Fruit fly (Drosophila melanogaster) whole organism, pupa: ENCODE results near the gene bcn92.
A peak's percentile ranks its signal among the peaks of the same experiment; 100 is the strongest.

Experiments used
- CG10348 ChIP-seq: fragments of 200-800 bp; sonication (Bioruptor generic); IDR thresholded peaks from 2 replicates; pipeline ENCODE4 v1.3.6; 2022; ENCODE audit warnings: missing biosample characterization, missing genetic modification characterization
- CG12605 ChIP-seq: fragments of 200-800 bp; sonication (Bioruptor generic); IDR thresholded peaks from 2 replicates; pipeline ENCODE4 v1.3.6; 2022; ENCODE audit warnings: missing biosample characterization, missing genetic modification characterization
- CG13204 ChIP-seq: fragments of 200-800 bp; sonication (Bioruptor generic); optimal IDR thresholded peaks from 2 replicates; lab custom pipeline; 2018; ENCODE audit warnings: missing biosample characterization, mild to moderate bottlenecking, missing genetic modification characterization, moderate library complexity
- CG14655 ChIP-seq: fragments of 200-800 bp; sonication (Bioruptor generic); optimal IDR thresholded peaks from 3 replicates; lab custom pipeline; 2017; ENCODE audit warnings: mild to moderate bottlenecking, missing biosample characterization, missing genetic modification reagents, missing genetic modification characterization
- CG15710 ChIP-seq: fragments of 200-800 bp; sonication (Bioruptor generic); optimal IDR thresholded peaks from 2 replicates; lab custom pipeline; 2018; ENCODE audit warnings: missing biosample characterization, mild to moderate bottlenecking, missing genetic modification characterization, moderate library complexity
- CG17806 ChIP-seq: fragments of 200-800 bp; sonication (Bioruptor generic); optimal IDR thresholded peaks from 2 replicates; lab custom pipeline; 2018; ENCODE audit warnings: missing biosample characterization, mild to moderate bottlenecking, missing genetic modification characterization, moderate library complexity
- CG32121 ChIP-seq: fragments of 200-800 bp; sonication (Bioruptor generic); IDR thresholded peaks from 2 replicates; pipeline ENCODE4 v1.3.6; 2022; ENCODE audit warnings: missing biosample characterization, missing genetic modification characterization
- CG34367 ChIP-seq: fragments of 200-800 bp; sonication (Bioruptor generic); optimal IDR thresholded peaks from 2 replicates; lab custom pipeline; 2018; ENCODE audit warnings: missing biosample characterization, mild to moderate bottlenecking, missing genetic modification characterization
- CG4496 ChIP-seq: fragments of 200-800 bp; sonication (Bioruptor generic); IDR thresholded peaks from 3 replicates; pipeline ENCODE4 v1.3.6; 2022; ENCODE audit warnings: missing biosample characterization, missing genetic modification characterization
- CG8159 ChIP-seq: fragments of 200-800 bp; sonication (Bioruptor generic); optimal IDR thresholded peaks from 3 replicates; lab custom pipeline; 2018; ENCODE audit warnings: missing biosample characterization, mild to moderate bottlenecking, missing genetic modification characterization, moderate library complexity
- CG8301 ChIP-seq: fragments of 200-800 bp; sonication (Bioruptor generic); optimal IDR thresholded peaks from 2 replicates; lab custom pipeline; 2018; ENCODE audit warnings: missing biosample characterization, mild to moderate bottlenecking, missing genetic modification characterization
- CG9948 ChIP-seq: fragments of 200-800 bp; sonication (Bioruptor generic); optimal IDR thresholded peaks from 2 replicates; lab custom pipeline; 2018; ENCODE audit warnings: missing biosample characterization, mild to moderate bottlenecking, missing genetic modification characterization, moderate library complexity
- D1 ChIP-seq: fragments of 200-800 bp; sonication (Bioruptor generic); optimal IDR thresholded peaks from 2 replicates; lab custom pipeline; 2018; ENCODE audit warnings: missing biosample characterization, mild to moderate bottlenecking, missing genetic modification characterization, moderate library complexity
- EcR ChIP-seq: fragments of 200-800 bp; sonication (Bioruptor generic); optimal IDR thresholded peaks from 3 replicates; lab custom pipeline; 2019; ENCODE audit warnings: missing biosample characterization, missing genetic modification characterization, mild to moderate bottlenecking, moderate library complexity, missing genetic modification reagents
- Ets98B ChIP-seq: fragments of 200-800 bp; sonication (Bioruptor generic); IDR thresholded peaks from 2 replicates; pipeline ENCODE4 v1.3.6; 2022; ENCODE audit warnings: missing biosample characterization, missing genetic modification characterization
- Pif1A ChIP-seq: fragments of 200-800 bp; sonication (Bioruptor generic); optimal IDR thresholded peaks from 3 replicates; lab custom pipeline; 2016; ENCODE audit warnings: missing biosample characterization, missing genetic modification characterization
- Pif1B ChIP-seq: fragments of 200-800 bp; sonication (Bioruptor generic); optimal IDR thresholded peaks from 3 replicates; lab custom pipeline; 2016; ENCODE audit warnings: missing biosample characterization, missing genetic modification characterization
- Snoo ChIP-seq: fragments of 200-800 bp; sonication (Bioruptor generic); optimal IDR thresholded peaks from 3 replicates; lab custom pipeline; 2017; ENCODE audit warnings: missing biosample characterization, mild to moderate bottlenecking, missing genetic modification characterization, inconsistent platforms
- fd96Ca ChIP-seq: fragments of 200-800 bp; sonication (Bioruptor generic); IDR thresholded peaks from 3 replicates; pipeline ENCODE4 v1.3.6; 2022; ENCODE audit warnings: missing biosample characterization, missing genetic modification characterization
- gl ChIP-seq: fragments of 200-800 bp; sonication (Bioruptor generic); optimal IDR thresholded peaks from 2 replicates; lab custom pipeline; 2018; ENCODE audit warnings: missing biosample characterization, mild to moderate bottlenecking, missing genetic modification characterization
- rn ChIP-seq: fragments of 200-800 bp; sonication (Bioruptor generic); IDR thresholded peaks from 2 replicates; pipeline ENCODE4 v1.3.6; 2022; ENCODE audit warnings: missing biosample characterization, missing genetic modification characterization

Gene bcn92

dm6 chrX:2121716-2122601 lies 27.5 kb downstream of the bcn92 start:
- TF ChIP-seq Snoo (tag; lab: Kevin White, UChicago) (peak; percentile 2), CG15710 (peak; percentile 68), Pif1A (GFP tag; lab: Kevin White, UChicago) (peak; percentile 72), CG8159 (tag; lab: Kevin White, UChicago) (peak; percentile 71), Ets98B (GFP tag; lab: Robert Waterston, UW) (peak; percentile 67), CG14655 (GFP tag; lab: Kevin White, UChicago) (no peak), rn (GFP tag; lab: Robert Waterston, UW) (0 out of 2 replicates have a peak, but pooled peaks have one; percentile 35), CG32121 (GFP tag; lab: Robert Waterston, UW) (peak; percentile 80), fd96Ca (GFP tag; lab: Robert Waterston, UW) (peak; percentile 51; the same call in 1 of the 3 replicates), EcR (GFP tag; lab: Kevin White, UChicago) (peak; percentile 40), CG4496 (peak; percentile 75), D1 (no peak), CG9948 (tag; lab: Kevin White, UChicago) (peak; percentile 63), CG10348 (GFP tag; lab: Robert Waterston, UW) (no peak), CG8301 (no peak), gl (tag; lab: Kevin White, UChicago) (peak; percentile 55), CG34367 (tag; lab: Kevin White, UChicago) (peak; percentile 53), CG17806 (tag; lab: Kevin White, UChicago) (peak; percentile 58), Pif1B (GFP tag; lab: Kevin White, UChicago) (peak; percentile 57), CG12605 (GFP tag; lab: Robert Waterston, UW) (no peak), CG13204 (GFP tag; lab: Kevin White, UChicago) (peak; percentile 34)
- TF ChIP-seq, all 21 proteins: peak for 16

dm6 chrX:2112660-2113059 lies 36.8 kb downstream of the bcn92 start:
- TF ChIP-seq gl (tag; lab: Kevin White, UChicago) (no peak), Snoo (tag; lab: Kevin White, UChicago) (no peak), CG14655 (GFP tag; lab: Kevin White, UChicago) (no peak), CG12605 (GFP tag; lab: Robert Waterston, UW) (no peak), fd96Ca (GFP tag; lab: Robert Waterston, UW) (no peak), CG13204 (GFP tag; lab: Kevin White, UChicago) (no peak), rn (GFP tag; lab: Robert Waterston, UW) (no peak), CG9948 (tag; lab: Kevin White, UChicago) (no peak), Pif1B (GFP tag; lab: Kevin White, UChicago) (no peak), CG17806 (tag; lab: Kevin White, UChicago) (no peak)
- TF ChIP-seq, all 21 proteins: peak for 0

- TF ChIP-seq CG34367 (tag; lab: Kevin White, UChicago) (no peak), fd96Ca (GFP tag; lab: Robert Waterston, UW) (peak; percentile 75), Snoo (tag; lab: Kevin White, UChicago) (no peak), CG4496 (peak; percentile 81), Pif1B (GFP tag; lab: Kevin White, UChicago) (no peak), CG15710 (peak; percentile 26), CG8159 (tag; lab: Kevin White, UChicago) (no peak), rn (GFP tag; lab: Robert Waterston, UW) (peak; percentile 45; the same call in 1 of the 2 replicates), CG13204 (GFP tag; lab: Kevin White, UChicago) (no peak), EcR (GFP tag; lab: Kevin White, UChicago) (no peak), Pif1A (GFP tag; lab: Kevin White, UChicago) (no peak), CG9948 (tag; lab: Kevin White, UChicago) (no peak), Ets98B (GFP tag; lab: Robert Waterston, UW) (peak; percentile 77), CG8301 (no peak), gl (tag; lab: Kevin White, UChicago) (no peak), CG32121 (GFP tag; lab: Robert Waterston, UW) (peak; percentile 74), CG10348 (GFP tag; lab: Robert Waterston, UW) (0 out of 2 replicates have a peak, but pooled peaks have one; percentile 23), CG12605 (GFP tag; lab: Robert Waterston, UW) (peak; percentile 46; the same call in 1 of the 2 replicates), CG17806 (tag; lab: Kevin White, UChicago) (peak; percentile 4)
- TF ChIP-seq, all 21 proteins: peak for 9
Observed at dm6 chrX:2108639-2109038, 40.8 kb downstream of the bcn92 start.

DNA sequence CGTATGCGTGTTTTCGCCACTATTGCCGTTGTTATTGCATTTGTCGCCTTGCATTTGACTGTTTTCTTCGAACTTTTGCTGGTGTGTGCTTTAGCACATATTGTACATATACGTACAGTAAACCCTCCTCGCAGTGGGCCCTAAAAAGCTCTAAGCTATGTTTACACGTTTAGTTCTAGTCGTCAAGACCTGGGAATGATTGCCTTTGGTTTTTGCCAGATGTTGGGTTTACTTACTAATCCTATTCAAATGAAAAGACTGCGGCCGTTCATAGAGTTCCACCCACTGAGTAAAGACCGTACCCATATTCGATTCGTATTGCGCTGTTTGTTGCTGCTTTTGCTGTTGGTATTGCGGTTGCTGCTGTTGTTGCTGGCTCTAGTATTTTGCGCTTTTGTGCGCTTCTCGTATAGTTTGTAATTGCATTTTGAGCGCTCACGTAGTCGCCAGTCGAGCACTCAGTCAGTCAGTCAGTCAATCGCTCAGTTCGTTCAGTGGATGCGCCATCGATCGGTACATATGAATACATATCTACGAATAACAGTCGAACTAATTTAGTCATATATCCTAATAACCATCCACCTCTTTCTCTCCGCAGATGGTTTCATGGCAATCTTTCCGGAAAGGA lies 41.6 kb downstream of the bcn92 start:
- no peak for TF ChIP-seq gl (tag; lab: Kevin White, UChicago)
- TF ChIP-seq Ets98B (GFP tag; lab: Robert Waterston, UW), result peak; percentile 92
- no peak for TF ChIP-seq CG34367 (tag; lab: Kevin White, UChicago)
- no peak for TF ChIP-seq D1
- peak; percentile 67 for TF ChIP-seq CG12605 (GFP tag; lab: Robert Waterston, UW)
- peak; percentile 19 for TF ChIP-seq CG15710
- peak; percentile 44 for TF ChIP-seq Pif1A (GFP tag; lab: Kevin White, UChicago)
- TF ChIP-seq fd96Ca (GFP tag; lab: Robert Waterston, UW), result peak; percentile 95
- no peak for TF ChIP-seq Snoo (tag; lab: Kevin White, UChicago)
- peak; percentile 92 for TF ChIP-seq CG32121 (GFP tag; lab: Robert Waterston, UW)
- no peak for TF ChIP-seq CG13204 (GFP tag; lab: Kevin White, UChicago)
- peak; percentile 33; the same call in 1 of the 2 replicates for TF ChIP-seq rn (GFP tag; lab: Robert Waterston, UW)
- peak; percentile 9 for TF ChIP-seq CG9948 (tag; lab: Kevin White, UChicago)
- peak; percentile 72 for TF ChIP-seq CG10348 (GFP tag; lab: Robert Waterston, UW)
- TF ChIP-seq CG8301, result peak; percentile 61
- TF ChIP-seq CG8159 (tag; lab: Kevin White, UChicago), result no peak
- peak; percentile 79 for TF ChIP-seq CG4496
- TF ChIP-seq CG14655 (GFP tag; lab: Kevin White, UChicago), result no peak
